Fruit fly (Drosophila melanogaster) whole organism, prepupa: ENCODE data around the gene Ir7e.

Experiments
- cyc ChIP-seq: fragments of 200-800 bp; sonication (Bioruptor generic); optimal IDR thresholded peaks from 3 replicates; lab custom pipeline; 2016; ENCODE audit warnings: missing biosample characterization, missing genetic modification characterization
- topi ChIP-seq: fragments of 200-800 bp; sonication (Bioruptor generic); optimal IDR thresholded peaks from 3 replicates; lab custom pipeline; 2016; ENCODE audit warnings: missing biosample characterization, missing genetic modification characterization

dm6 chrX:7911983-7912630 is 30.6 kb upstream of the Ir7e start, which contains the start of gene snz:
- TF ChIP-seq cyc (GFP tag; lab: Kevin White, UChicago) (no peak), topi (GFP tag; lab: Kevin White, UChicago) (no peak)
